Fruit fly (Drosophila melanogaster) whole organism, adult: ENCODE data around the gene IP3K2.

Source experiments
- CG11617 ChIP-seq: fragments of 200-800 bp; sonication (Bioruptor generic); optimal IDR thresholded peaks from 2 replicates; lab custom pipeline; 2017; ENCODE audit warnings: mild to moderate bottlenecking, missing biosample characterization, missing genetic modification reagents, missing genetic modification characterization
- CG14711 ChIP-seq: fragments of 200-800 bp; sonication (Bioruptor generic); optimal IDR thresholded peaks from 2 replicates; lab custom pipeline; 2018; ENCODE audit warnings: missing biosample characterization, mild to moderate bottlenecking, missing genetic modification characterization, moderate library complexity
- Clk ChIP-seq: fragments of 200-800 bp; sonication (Bioruptor generic); optimal IDR thresholded peaks from 2 replicates; lab custom pipeline; 2017; ENCODE audit warnings: missing biosample characterization, missing genetic modification characterization
- cic ChIP-seq: fragments of 200-800 bp; sonication (Bioruptor generic); optimal IDR thresholded peaks from 2 replicates; lab custom pipeline; 2017; ENCODE audit warnings: missing biosample characterization, mild to moderate bottlenecking, missing genetic modification characterization, moderate library complexity
- pad ChIP-seq: fragments of 200-800 bp; sonication (Bioruptor generic); optimal IDR thresholded peaks from 3 replicates; lab custom pipeline; 2017; ENCODE audit warnings: missing biosample characterization, missing genetic modification characterization, mild to moderate bottlenecking, moderate library complexity, missing genetic modification reagents

DNA sequence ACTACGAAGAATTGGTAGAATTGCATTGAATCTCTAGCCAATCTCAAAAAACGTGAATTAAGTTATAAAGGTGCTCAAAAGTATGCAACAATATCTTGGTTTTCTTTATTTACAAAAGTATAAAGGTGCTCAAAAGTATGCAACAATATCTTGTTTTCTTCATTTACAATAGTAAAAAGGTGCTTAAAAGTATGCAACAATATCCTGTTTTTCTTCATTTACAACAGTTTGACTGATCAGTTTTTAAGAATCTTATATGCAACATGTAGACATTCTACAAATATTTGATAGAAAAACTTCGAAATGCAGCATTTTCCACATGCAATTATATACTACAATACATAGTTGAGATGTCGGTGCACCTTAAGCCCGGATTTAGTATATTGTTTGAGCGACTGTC is 43.6 kb downstream of the IP3K2 start:
- TF ChIP-seq CG11617 (GFP tag; lab: Kevin White, UChicago) (no peak), pad (GFP tag; lab: Kevin White, UChicago) (no peak), Clk (GFP tag; lab: Kevin White, UChicago) (no peak), cic (no peak), CG14711 (tag; lab: Kevin White, UChicago) (no peak)
